Fruit fly (Drosophila melanogaster) whole organism, embryonic: ENCODE measurements around the gene Muc30E.

Experiments
- Abd-B ChIP-seq: fragments of 200-800 bp; sonication (Bioruptor generic); optimal IDR thresholded peaks from 2 replicates; lab custom pipeline; 2018; ENCODE audit warnings: missing biosample characterization, mild to moderate bottlenecking, missing genetic modification characterization, moderate library complexity
- BEAF-32 ChIP-seq: fragments of 200-800 bp; sonication (Bioruptor generic); optimal IDR thresholded peaks from 3 replicates; lab custom pipeline; 2017; ENCODE audit warnings: missing biosample characterization, missing genetic modification characterization, mild to moderate bottlenecking, moderate library complexity, missing genetic modification reagents
- Bteb2 ChIP-seq: fragments of 200-800 bp; sonication (Bioruptor generic); optimal IDR thresholded peaks from 2 replicates; lab custom pipeline; 2016; ENCODE audit warnings: missing biosample characterization, missing genetic modification characterization
- CG10431 ChIP-seq: fragments of 200-800 bp; sonication (Bioruptor generic); optimal IDR thresholded peaks from 3 replicates; lab custom pipeline; 2018; ENCODE audit warnings: missing biosample characterization, mild to moderate bottlenecking, missing genetic modification characterization
- CG11247 ChIP-seq: fragments of 200-800 bp; sonication (Bioruptor generic); IDR thresholded peaks from 2 replicates; pipeline ENCODE4 v1.3.6; 2022; ENCODE audit warnings: missing biosample characterization, missing genetic modification characterization
- CG11695 ChIP-seq: fragments of 200-800 bp; sonication (Bioruptor generic); IDR thresholded peaks from 3 replicates; pipeline ENCODE4 v1.3.6; 2022; ENCODE audit warnings: missing biosample characterization, missing genetic modification characterization
- CG12104 ChIP-seq: fragments of 200-800 bp; sonication (Bioruptor generic); optimal IDR thresholded peaks from 3 replicates; lab custom pipeline; 2016; ENCODE audit warnings: missing biosample characterization, missing genetic modification characterization
- CG12769 ChIP-seq: fragments of 200-800 bp; sonication (Bioruptor generic); optimal IDR thresholded peaks from 2 replicates; lab custom pipeline; 2019; ENCODE audit warnings: missing biosample characterization, mild to moderate bottlenecking, missing genetic modification characterization, moderate library complexity
- CG15011 ChIP-seq: fragments of 200-800 bp; sonication (Bioruptor generic); optimal IDR thresholded peaks from 3 replicates; lab custom pipeline; 2018; ENCODE audit warnings: missing biosample characterization, mild to moderate bottlenecking, missing genetic modification characterization
- CG1602 ChIP-seq: fragments of 200-800 bp; sonication (Bioruptor generic); optimal IDR thresholded peaks from 3 replicates; lab custom pipeline; 2016; ENCODE audit warnings: missing biosample characterization, missing genetic modification characterization
- CG17385 ChIP-seq: fragments of 200-800 bp; sonication (Bioruptor generic); optimal IDR thresholded peaks from 3 replicates; lab custom pipeline; 2018; ENCODE audit warnings: missing biosample characterization, mild to moderate bottlenecking, missing genetic modification characterization
- CG18262 ChIP-seq: fragments of 200-800 bp; optimal IDR thresholded peaks from 3 replicates; lab custom pipeline; 2019; ENCODE audit warnings: missing biosample characterization, mild to moderate bottlenecking, missing genetic modification characterization, moderate library complexity
- CG18764 ChIP-seq: fragments of 200-800 bp; sonication (Bioruptor generic); optimal IDR thresholded peaks from 3 replicates; lab custom pipeline; 2016; ENCODE audit warnings: missing biosample characterization, missing genetic modification characterization
- CG2120 ChIP-seq: fragments of 200-800 bp; sonication (Bioruptor generic); optimal IDR thresholded peaks from 3 replicates; lab custom pipeline; 2016; ENCODE audit warnings: missing biosample characterization, missing genetic modification characterization
- CG2129 ChIP-seq: fragments of 200-800 bp; sonication (Bioruptor generic); IDR thresholded peaks from 2 replicates; pipeline ENCODE4 v1.3.6; 2022; ENCODE audit warnings: missing biosample characterization, missing genetic modification characterization; ENCODE audit not compliant: partially characterized antibody
- CG42726 ChIP-seq: fragments of 200-800 bp; sonication (Bioruptor generic); IDR thresholded peaks from 2 replicates; pipeline ENCODE4 v1.3.6; 2022; ENCODE audit warnings: missing biosample characterization, missing genetic modification characterization; ENCODE audit not compliant: partially characterized antibody
- CG5953 ChIP-seq: fragments of 200-800 bp; sonication (Bioruptor generic); IDR thresholded peaks from 2 replicates; pipeline ENCODE4 v1.3.6; 2022; ENCODE audit warnings: missing biosample characterization, missing genetic modification characterization
- CG8290 ChIP-seq, 3 experiments: fragments of 200-800 bp; sonication (Bioruptor generic); optimal IDR thresholded peaks; 2 replicates each; lab custom pipeline; 2016 to 2019; ENCODE audit warnings: missing biosample characterization in 3 of 3, missing genetic modification characterization in 3 of 3, mild to moderate bottlenecking in 2 of 3, moderate library complexity in 1 of 3
- CG9932 ChIP-seq: fragments of 200-800 bp; sonication (Bioruptor generic); IDR thresholded peaks from 2 replicates; pipeline ENCODE4 v1.3.6; 2022; ENCODE audit warnings: missing biosample characterization, missing genetic modification characterization
- D19B ChIP-seq: fragments of 200-800 bp; sonication (Bioruptor generic); optimal IDR thresholded peaks from 2 replicates; lab custom pipeline; 2017; ENCODE audit warnings: missing biosample characterization, mild to moderate bottlenecking, missing genetic modification characterization
- Eip74EF ChIP-seq, 2 experiments: fragments of 200-800 bp in 1 of 2; fragments of >200 bp in 1 of 2; sonication (Bioruptor generic) in 1 of 2; optimal IDR thresholded peaks; 2 replicates each; lab custom pipeline; 2017 to 2019; ENCODE audit warnings: missing biosample characterization in 2 of 2, missing genetic modification characterization in 2 of 2, mild to moderate bottlenecking in 1 of 2, moderate library complexity in 1 of 2
- H15 ChIP-seq: fragments of 200-800 bp; sonication (Bioruptor generic); IDR thresholded peaks from 3 replicates; pipeline ENCODE4 v1.3.6; 2022; ENCODE audit warnings: missing biosample characterization, missing genetic modification characterization
- Hmx ChIP-seq: fragments of 200-800 bp; sonication (Bioruptor generic); optimal IDR thresholded peaks from 2 replicates; lab custom pipeline; 2016; ENCODE audit warnings: missing biosample characterization, missing genetic modification characterization
- Hr39 ChIP-seq: fragments of >200 bp; optimal IDR thresholded peaks from 2 replicates; lab custom pipeline; 2017
- MTF-1 ChIP-seq: fragments of 200-800 bp; sonication (Bioruptor generic); optimal IDR thresholded peaks from 2 replicates; lab custom pipeline; 2018; ENCODE audit warnings: missing biosample characterization, mild to moderate bottlenecking, missing genetic modification characterization, borderline replicate concordance
- Ravus ChIP-seq: fragments of 200-800 bp; sonication (Bioruptor generic); IDR thresholded peaks from 2 replicates; pipeline ENCODE4 v1.3.6; 2022; ENCODE audit warnings: missing biosample characterization, missing genetic modification characterization
- Rx ChIP-seq: fragments of 200-800 bp; sonication (Bioruptor generic); IDR thresholded peaks from 2 replicates; pipeline ENCODE4 v1.3.6; 2022; ENCODE audit warnings: missing biosample characterization, missing genetic modification characterization
- Sin3A ChIP-seq: fragments of >200 bp; optimal IDR thresholded peaks from 2 replicates; lab custom pipeline; 2018
- Sry-β ChIP-seq: fragments of 200-800 bp; sonication (Bioruptor generic); optimal IDR thresholded peaks from 2 replicates; lab custom pipeline; 2018; ENCODE audit warnings: missing biosample characterization, mild to moderate bottlenecking, missing genetic modification characterization, moderate library complexity
- YL-1 ChIP-seq: fragments of 200-800 bp; sonication (Bioruptor generic); optimal IDR thresholded peaks from 3 replicates; lab custom pipeline; 2017; ENCODE audit warnings: missing biosample characterization, mild to moderate bottlenecking, missing genetic modification characterization
- ac ChIP-seq: fragments of 200-800 bp; sonication (Bioruptor generic); optimal IDR thresholded peaks from 3 replicates; lab custom pipeline; 2017; ENCODE audit warnings: missing biosample characterization, mild to moderate bottlenecking, missing genetic modification characterization
- ato ChIP-seq: fragments of 200-800 bp; sonication (Bioruptor generic); IDR thresholded peaks from 2 replicates; pipeline ENCODE4 v1.3.6; 2022; ENCODE audit warnings: missing biosample characterization, missing genetic modification characterization; ENCODE audit not compliant: partially characterized antibody
- btn ChIP-seq: fragments of 200-800 bp; sonication (Bioruptor generic); optimal IDR thresholded peaks from 2 replicates; lab custom pipeline; 2016; ENCODE audit warnings: missing biosample characterization, missing genetic modification characterization
- cato ChIP-seq: fragments of 200-800 bp; sonication (Bioruptor generic); optimal IDR thresholded peaks from 2 replicates; lab custom pipeline; 2016; ENCODE audit warnings: missing biosample characterization, missing genetic modification characterization, borderline replicate concordance
- crc ChIP-seq: fragments of 200-800 bp; sonication (Bioruptor generic); optimal IDR thresholded peaks from 2 replicates; lab custom pipeline; 2016; ENCODE audit warnings: missing biosample characterization, missing genetic modification characterization
- dpn ChIP-seq, 2 experiments: fragments of 200-800 bp; sonication (Bioruptor generic); optimal IDR thresholded peaks; 3 replicates each; lab custom pipeline; 2016; ENCODE audit warnings: missing biosample characterization in 2 of 2, missing genetic modification characterization in 2 of 2
- ems ChIP-seq: fragments of 200-800 bp; sonication (Bioruptor generic); optimal IDR thresholded peaks from 3 replicates; lab custom pipeline; 2016; ENCODE audit warnings: missing biosample characterization, missing genetic modification characterization
- gcm2 ChIP-seq: fragments of 200-800 bp; sonication (Bioruptor generic); optimal IDR thresholded peaks from 2 replicates; lab custom pipeline; 2016; ENCODE audit warnings: missing biosample characterization, missing genetic modification characterization
- gfzf ChIP-seq: fragments of 200-800 bp; sonication (Bioruptor generic); optimal IDR thresholded peaks from 2 replicates; lab custom pipeline; 2016; ENCODE audit warnings: missing biosample characterization, mild to moderate bottlenecking, missing genetic modification characterization, moderate library complexity
- hbn ChIP-seq: fragments of 200-800 bp; sonication (Bioruptor generic); IDR thresholded peaks from 2 replicates; pipeline ENCODE4 v1.3.6; 2022; ENCODE audit warnings: missing biosample characterization, missing genetic modification characterization; ENCODE audit not compliant: partially characterized antibody
- ind ChIP-seq: fragments of 200-800 bp; sonication (Bioruptor generic); optimal IDR thresholded peaks from 3 replicates; lab custom pipeline; 2016; ENCODE audit warnings: missing biosample characterization, missing genetic modification characterization
- klu ChIP-seq: fragments of 200-800 bp; sonication (Bioruptor generic); IDR thresholded peaks from 2 replicates; pipeline ENCODE4 v1.3.6; 2022; ENCODE audit warnings: missing biosample characterization, missing genetic modification characterization
- peb ChIP-seq: fragments of 200-800 bp; sonication (Bioruptor generic); IDR thresholded peaks from 2 replicates; pipeline ENCODE4 v1.3.6; 2022; ENCODE audit warnings: missing biosample characterization, missing genetic modification characterization
- ranshi ChIP-seq: fragments of 200-800 bp; sonication (Bioruptor generic); IDR thresholded peaks from 2 replicates; pipeline ENCODE4 v1.3.6; 2022; ENCODE audit warnings: missing biosample characterization, missing genetic modification characterization
- slou ChIP-seq: fragments of 200-800 bp; sonication (Bioruptor generic); optimal IDR thresholded peaks from 3 replicates; lab custom pipeline; 2016; ENCODE audit warnings: missing biosample characterization, missing genetic modification characterization
- sr ChIP-seq: fragments of 200-800 bp; sonication (Bioruptor generic); IDR thresholded peaks from 3 replicates; pipeline ENCODE4 v1.3.6; 2022; ENCODE audit warnings: missing biosample characterization, missing genetic modification characterization
- stc ChIP-seq: fragments of 200-800 bp; sonication (Bioruptor generic); IDR thresholded peaks from 2 replicates; pipeline ENCODE4 v1.3.6; 2022; ENCODE audit warnings: missing biosample characterization, missing genetic modification characterization
- tap ChIP-seq: fragments of 200-800 bp; optimal IDR thresholded peaks from 3 replicates; lab custom pipeline; 2019; ENCODE audit warnings: missing biosample characterization, mild to moderate bottlenecking, missing genetic modification characterization, moderate library complexity
- trem ChIP-seq: fragments of 200-800 bp; optimal IDR thresholded peaks from 3 replicates; lab custom pipeline; 2019; ENCODE audit warnings: missing biosample characterization, mild to moderate bottlenecking, missing genetic modification characterization, moderate library complexity
- vfl ChIP-seq: fragments of 200-800 bp; sonication (Bioruptor generic); optimal IDR thresholded peaks from 2 replicates; lab custom pipeline; 2016; ENCODE audit warnings: missing biosample characterization, missing genetic modification characterization
- vvl ChIP-seq: fragments of 200-800 bp; sonication (Bioruptor generic); IDR thresholded peaks from 2 replicates; pipeline ENCODE4 v1.3.6; 2022; ENCODE audit warnings: missing biosample characterization, missing genetic modification characterization
- zen ChIP-seq: fragments of 200-800 bp; sonication (Bioruptor generic); optimal IDR thresholded peaks from 3 replicates; lab custom pipeline; 2018; ENCODE audit warnings: missing biosample characterization, mild to moderate bottlenecking, missing genetic modification characterization, moderate library complexity

The Muc30E gene

DNA sequence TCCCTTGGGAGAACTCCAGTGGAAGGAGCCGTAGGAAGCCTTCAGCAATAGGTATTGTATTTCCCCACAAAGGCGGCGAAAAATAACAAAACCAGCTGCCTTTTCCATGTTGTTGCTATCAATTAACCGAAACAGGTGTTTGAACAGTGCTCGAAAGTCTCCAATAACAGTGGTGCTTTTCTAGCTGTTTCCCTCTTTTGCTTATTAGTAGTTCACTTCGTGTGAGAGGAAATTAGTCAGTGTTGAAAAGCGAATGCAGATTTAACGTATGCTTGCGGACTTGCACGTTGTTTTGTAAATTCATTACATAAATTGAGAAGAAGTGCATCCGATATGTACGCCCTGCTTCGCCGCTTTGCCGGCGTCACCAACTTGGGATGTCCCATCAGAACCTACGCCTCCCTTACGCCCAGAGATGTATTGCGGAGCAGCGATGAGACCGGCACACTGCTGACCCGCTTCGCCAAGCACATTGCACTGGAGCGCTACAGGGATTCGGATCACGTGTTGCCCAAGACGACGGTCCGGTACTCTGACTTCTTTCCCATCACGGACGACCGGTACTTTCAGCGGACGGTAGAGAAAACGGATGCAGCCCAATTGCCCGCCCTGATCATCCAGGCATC is 35.8 kb upstream of the Muc30E start, which contains the start of the genes Datp and CG4619 (continued):
- peak; percentile 68 for TF ChIP-seq CG10431 (GFP tag; lab: Kevin White, UChicago)
- no peak for TF ChIP-seq ac
- TF ChIP-seq CG5953 (GFP tag; lab: Robert Waterston, UW) = no peak
- no peak for TF ChIP-seq cato (GFP tag; lab: Kevin White, UChicago)
- no peak for TF ChIP-seq CG2129
- TF ChIP-seq vfl (GFP tag; lab: Kevin White, UChicago) = peak; percentile 43
- peak; percentile 21; the same call in 1 of the 2 replicates for TF ChIP-seq CG11247 (GFP tag; lab: Robert Waterston, UW)
- peak; percentile 85 for TF ChIP-seq CG9932
- peak; percentile 31 for TF ChIP-seq Sin3A (lab: Kevin White, UChicago)
- TF ChIP-seq MTF-1 (GFP tag; lab: Kevin White, UChicago) = no peak
- TF ChIP-seq CG15011 = no peak
- TF ChIP-seq klu (GFP tag; lab: Robert Waterston, UW) = no peak
- TF ChIP-seq CG17385 = peak; percentile 56
- no peak for TF ChIP-seq gcm2 (GFP tag; lab: Kevin White, UChicago)
- no peak for TF ChIP-seq CG8290 (GFP tag; optimal IDR thresholded peaks at IDR 0.05; lab: Kevin White, UChicago)
- TF ChIP-seq CG8290 (tag; optimal IDR thresholded peaks at IDR 0.05; lab: Kevin White, UChicago) = no peak
- TF ChIP-seq Eip74EF (GFP tag; optimal IDR thresholded peaks at IDR 0.05; lab: Kevin White, UChicago) = no peak
- no peak for TF ChIP-seq D19B (GFP tag; lab: Kevin White, UChicago)
- no peak for TF ChIP-seq crc (GFP tag; lab: Kevin White, UChicago)
- TF ChIP-seq gfzf (GFP tag; lab: Kevin White, UChicago) = no peak
- no peak for TF ChIP-seq Hr39 (lab: Kevin White, UChicago)
- no peak for TF ChIP-seq Abd-B (GFP tag; lab: Kevin White, UChicago)
- no peak for TF ChIP-seq tap (tag; lab: Kevin White, UChicago)
- TF ChIP-seq ind (GFP tag; lab: Kevin White, UChicago) = peak; percentile 46
- TF ChIP-seq trem (tag; lab: Kevin White, UChicago) = peak; percentile 32
- TF ChIP-seq CG12104 (GFP tag; lab: Kevin White, UChicago) = no peak
- peak; percentile 93 for TF ChIP-seq Sry-β
- TF ChIP-seq Ravus = no peak
- no peak for TF ChIP-seq Hmx (GFP tag; lab: Kevin White, UChicago)
- TF ChIP-seq vvl (GFP tag; lab: Robert Waterston, UW) = peak; percentile 63; the same call in 1 of the 2 replicates
- TF ChIP-seq ranshi (GFP tag; lab: Robert Waterston, UW) = no peak
- peak; percentile 23 for TF ChIP-seq BEAF-32
- no peak for TF ChIP-seq CG18262 (tag; lab: Kevin White, UChicago)
- TF ChIP-seq Rx (GFP tag; lab: Robert Waterston, UW) = no peak
- TF ChIP-seq ato (GFP tag; lab: Robert Waterston, UW) = no peak
- no peak for TF ChIP-seq sr (GFP tag; lab: Robert Waterston, UW)
- peak; percentile 32 for TF ChIP-seq CG18764 (GFP tag; lab: Kevin White, UChicago)
- no peak for TF ChIP-seq ems
- no peak for TF ChIP-seq hbn (GFP tag; lab: Robert Waterston, UW)
- TF ChIP-seq Bteb2 (GFP tag; lab: Kevin White, UChicago) = no peak
- TF ChIP-seq peb (GFP tag; lab: Robert Waterston, UW) = no peak

DNA sequence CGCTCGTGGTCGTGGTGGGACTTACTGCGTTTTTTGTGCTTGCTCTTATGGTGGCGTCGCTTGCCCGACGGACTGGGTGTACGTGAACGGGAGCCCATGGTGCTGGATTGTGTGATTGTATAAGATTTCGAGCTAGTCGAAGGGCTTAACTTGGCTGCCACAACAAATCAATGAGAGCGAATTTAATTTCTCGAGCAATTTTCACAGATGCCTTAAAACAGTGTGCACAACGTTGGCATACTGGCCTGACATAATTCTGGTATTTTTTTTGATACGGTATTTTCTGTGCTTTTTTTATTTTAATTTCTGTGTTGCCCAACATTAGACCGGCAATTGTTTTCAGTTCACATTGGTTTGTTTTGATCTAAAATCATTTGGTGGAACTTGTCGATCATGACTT is 35.0 kb upstream of the Muc30E start, which contains the start of gene Arglu1:
Arglu1 (minus strand) TSS at position 227 of the 400 bp plus-strand sequence.
- TF ChIP-seq gfzf (GFP tag; lab: Kevin White, UChicago) (peak; percentile 67), CG12769 (tag; lab: Kevin White, UChicago) (no peak), CG1602 (GFP tag; lab: Kevin White, UChicago) (no peak), stc (GFP tag; lab: Robert Waterston, UW) (no peak), YL-1 (GFP tag; lab: Kevin White, UChicago) (peak; percentile 55), slou (GFP tag; lab: Kevin White, UChicago) (no peak), CG42726 (no peak), CG2120 (GFP tag; lab: Kevin White, UChicago) (peak; percentile 46), zen (no peak), btn (GFP tag; lab: Kevin White, UChicago) (no peak), dpn (GFP tag; optimal IDR thresholded peaks at IDR 0.05; lab: Kevin White, UChicago) (no peak), ato (GFP tag; lab: Robert Waterston, UW) (no peak), CG11695 (no peak), H15 (GFP tag; lab: Robert Waterston, UW) (no peak)
